Worm (Caenorhabditis elegans): ENCODE data around the gene F42H10.3.

Gene F42H10.3

ce11 chrIII:8504176-8504763 lies 20.3 kb downstream of the F42H10.3 start:
- no peak for TF ChIP-seq tbx-11 (GFP tag; IDR thresholded peaks at IDR 0.05)
- TF ChIP-seq pes-1 (GFP tag; IDR thresholded peaks at IDR 0.05): no peak
- TF ChIP-seq sea-1 (GFP tag; conservative IDR thresholded peaks at IDR 0.05): 0 out of 2 replicates have a peak, but pooled peaks have one; percentile 35
- TF ChIP-seq hnd-1 (tag; optimal IDR thresholded peaks at IDR 0.05): no peak

- no peak for TF ChIP-seq flt-1 (GFP tag; IDR thresholded peaks at IDR 0.05)
- TF ChIP-seq hmg-4 (GFP tag; optimal IDR thresholded peaks at IDR 0.05): peak; percentile 33
- no peak for TF ChIP-seq scrt-1 (GFP tag; IDR thresholded peaks at IDR 0.05)
- no peak for TF ChIP-seq ceh-13 (GFP tag; optimal IDR thresholded peaks at IDR 0.05)
Measured at ce11 chrIII:8506348-8506747, 22.4 kb downstream of the F42H10.3 start.

ce11 chrIII:8509218-8509617 lies 25.3 kb downstream of the F42H10.3 start:
- TF ChIP-seq hmg-4 (GFP tag; optimal IDR thresholded peaks at IDR 0.05): no peak
- TF ChIP-seq sea-1 (GFP tag; conservative IDR thresholded peaks at IDR 0.05): no peak
- no peak for TF ChIP-seq F13C5.2 (tag; optimal IDR thresholded peaks at IDR 0.05)
- TF ChIP-seq aly-1 (tag; optimal IDR thresholded peaks at IDR 0.05): no peak
- no peak for TF ChIP-seq hnd-1 (tag; optimal IDR thresholded peaks at IDR 0.05)
- no peak for TF ChIP-seq ets-7 (tag; optimal IDR thresholded peaks at IDR 0.05)
- TF ChIP-seq tra-4 (tag; optimal IDR thresholded peaks at IDR 0.05): no peak
- TF ChIP-seq tbx-37 (GFP tag; conservative IDR thresholded peaks at IDR 0.05): no peak
- TF ChIP-seq scrt-1 (GFP tag; IDR thresholded peaks at IDR 0.05): no peak
- TF ChIP-seq flt-1 (GFP tag; IDR thresholded peaks at IDR 0.05): no peak
- TF ChIP-seq hmbx-1 (tag; optimal IDR thresholded peaks at IDR 0.05): no peak

- no peak for TF ChIP-seq hmbx-1 (tag; optimal IDR thresholded peaks at IDR 0.05)
- no peak for TF ChIP-seq ama-1 (optimal IDR thresholded peaks at IDR 0.05)
- no peak for TF ChIP-seq sea-1 (GFP tag; conservative IDR thresholded peaks at IDR 0.05)
- no peak for TF ChIP-seq ceh-36 (tag; optimal IDR thresholded peaks at IDR 0.05)
- no peak for TF ChIP-seq F13C5.2 (tag; optimal IDR thresholded peaks at IDR 0.05)
Measured at ce11 chrIII:8509644-8510393, 25.9 kb downstream of the F42H10.3 start.

ce11 chrIII:8511711-8512110 lies 27.8 kb downstream of the F42H10.3 start:
- peak; percentile 23 for TF ChIP-seq hmg-4 (GFP tag; optimal IDR thresholded peaks at IDR 0.05)
- no peak for TF ChIP-seq pes-1 (GFP tag; IDR thresholded peaks at IDR 0.05)

- TF ChIP-seq flt-1 (GFP tag; IDR thresholded peaks at IDR 0.05): no peak
- no peak for TF ChIP-seq ets-7 (tag; optimal IDR thresholded peaks at IDR 0.05)
- no peak for TF ChIP-seq ceh-13 (GFP tag; optimal IDR thresholded peaks at IDR 0.05)
- no peak for TF ChIP-seq B0310.2 (tag; optimal IDR thresholded peaks at IDR 0.05)
- TF ChIP-seq ceh-36 (tag; optimal IDR thresholded peaks at IDR 0.05): no peak
- no peak for TF ChIP-seq hmg-4 (GFP tag; optimal IDR thresholded peaks at IDR 0.05)
- no peak for TF ChIP-seq hnd-1 (tag; optimal IDR thresholded peaks at IDR 0.05)
Measured at ce11 chrIII:8512279-8512942, 28.5 kb downstream of the F42H10.3 start.

- TF ChIP-seq tra-4 (tag; optimal IDR thresholded peaks at IDR 0.05): no peak
- TF ChIP-seq sea-1 (GFP tag; conservative IDR thresholded peaks at IDR 0.05): no peak
- TF ChIP-seq tbx-11 (GFP tag; IDR thresholded peaks at IDR 0.05): no peak
- TF ChIP-seq ceh-36 (tag; optimal IDR thresholded peaks at IDR 0.05): no peak
Measured at ce11 chrIII:8518990-8519389, 35.0 kb downstream of the F42H10.3 start.

- TF ChIP-seq ets-7 (tag; optimal IDR thresholded peaks at IDR 0.05) (no peak), pes-1 (GFP tag; IDR thresholded peaks at IDR 0.05) (no peak), hnd-1 (tag; optimal IDR thresholded peaks at IDR 0.05) (no peak), ama-1 (optimal IDR thresholded peaks at IDR 0.05) (no peak), ceh-13 (GFP tag; optimal IDR thresholded peaks at IDR 0.05) (no peak), flt-1 (GFP tag; IDR thresholded peaks at IDR 0.05) (no peak), hmg-4 (GFP tag; optimal IDR thresholded peaks at IDR 0.05) (no peak), B0310.2 (tag; optimal IDR thresholded peaks at IDR 0.05) (no peak)
Measured at ce11 chrIII:8519886-8520285, 35.9 kb downstream of the F42H10.3 start, which contains the start of gene ZC21.8. Gene ZC21.8, minus strand, starts transcription at chrIII:8519986.

ce11 chrIII:8520589-8520988 lies 36.6 kb downstream of the F42H10.3 start:
- TF ChIP-seq scrt-1 (GFP tag; IDR thresholded peaks at IDR 0.05) (no peak), hnd-1 (tag; optimal IDR thresholded peaks at IDR 0.05) (no peak), F13C5.2 (tag; optimal IDR thresholded peaks at IDR 0.05) (no peak), flt-1 (GFP tag; IDR thresholded peaks at IDR 0.05) (no peak), aly-1 (tag; optimal IDR thresholded peaks at IDR 0.05) (no peak)
